Worm (Caenorhabditis elegans): ENCODE data around the gene sto-5.

ce11 chrX:16811974-16812373 is 13.3 kb downstream of the sto-5 start:
- TF ChIP-seq ceh-22 (tag; optimal IDR thresholded peaks at IDR 0.05) (no peak), rnt-1 (tag; optimal IDR thresholded peaks at IDR 0.05) (no peak), pha-4 (tag; optimal IDR thresholded peaks at IDR 0.05) (no peak), ets-4 (tag; optimal IDR thresholded peaks at IDR 0.05) (no peak), lin-11 (tag; optimal IDR thresholded peaks at IDR 0.05) (no peak), ref-2 (tag; optimal IDR thresholded peaks at IDR 0.05) (no peak), ttx-3 (tag; optimal IDR thresholded peaks at IDR 0.05) (no peak), elt-2 (tag; optimal IDR thresholded peaks at IDR 0.05) (no peak), hlh-13 (GFP tag; optimal IDR thresholded peaks at IDR 0.05) (no peak), elt-4 (tag; optimal IDR thresholded peaks at IDR 0.05) (no peak), ahr-1 (tag; optimal IDR thresholded peaks at IDR 0.05) (no peak), dve-1 (tag; optimal IDR thresholded peaks at IDR 0.05) (no peak), ceh-9 (tag; optimal IDR thresholded peaks at IDR 0.05) (no peak), F13H6.1 (tag; optimal IDR thresholded peaks at IDR 0.05) (no peak)

All from whole organism, late embryonic.